Fruit fly (Drosophila melanogaster) whole organism, embryonic: ENCODE results near the gene CG17032.

Experiments used
- Aef1 ChIP-seq: fragments of 200-800 bp; sonication (Bioruptor generic); IDR thresholded peaks from 3 replicates; pipeline ENCODE4 v1.3.6; 2022; ENCODE audit warnings: missing biosample characterization, missing genetic modification characterization
- Asciz ChIP-seq: fragments of 200-800 bp; sonication (Bioruptor generic); optimal IDR thresholded peaks from 2 replicates; lab custom pipeline; 2017; ENCODE audit warnings: missing biosample characterization, mild to moderate bottlenecking, missing genetic modification characterization, missing genetic modification reagents
- CG10431 ChIP-seq: fragments of 200-800 bp; sonication (Bioruptor generic); optimal IDR thresholded peaks from 3 replicates; lab custom pipeline; 2018; ENCODE audit warnings: missing biosample characterization, mild to moderate bottlenecking, missing genetic modification characterization
- CG11247 ChIP-seq: fragments of 200-800 bp; sonication (Bioruptor generic); IDR thresholded peaks from 2 replicates; pipeline ENCODE4 v1.3.6; 2022; ENCODE audit warnings: missing biosample characterization, missing genetic modification characterization
- CG11696 ChIP-seq: fragments of 200-800 bp; sonication (Bioruptor generic); IDR thresholded peaks from 2 replicates; pipeline ENCODE4 v1.3.6; 2022; ENCODE audit warnings: missing biosample characterization, missing genetic modification characterization
- CG12219 ChIP-seq: fragments of 200-800 bp; sonication (Bioruptor generic); optimal IDR thresholded peaks from 3 replicates; lab custom pipeline; 2018; ENCODE audit warnings: missing biosample characterization, mild to moderate bottlenecking, missing genetic modification characterization
- CG12942 ChIP-seq: fragments of 200-800 bp; sonication (Bioruptor generic); optimal IDR thresholded peaks from 3 replicates; lab custom pipeline; 2016; ENCODE audit warnings: missing biosample characterization, missing genetic modification characterization
- CG13624 ChIP-seq: fragments of 200-800 bp; sonication (Bioruptor generic); optimal IDR thresholded peaks from 2 replicates; lab custom pipeline; 2016; ENCODE audit warnings: missing biosample characterization, missing genetic modification characterization
- CG15514 ChIP-seq: fragments of 200-800 bp; sonication (Bioruptor generic); optimal IDR thresholded peaks from 3 replicates; lab custom pipeline; 2017; ENCODE audit warnings: missing biosample characterization, missing genetic modification characterization, mild to moderate bottlenecking, moderate library complexity, missing genetic modification reagents
- CG1602 ChIP-seq: fragments of 200-800 bp; sonication (Bioruptor generic); optimal IDR thresholded peaks from 3 replicates; lab custom pipeline; 2016; ENCODE audit warnings: missing biosample characterization, missing genetic modification characterization
- CG1603 ChIP-seq: fragments of 200-800 bp; sonication (Bioruptor generic); optimal IDR thresholded peaks from 2 replicates; lab custom pipeline; 2019; ENCODE audit warnings: missing biosample characterization, mild to moderate bottlenecking, missing genetic modification characterization, moderate library complexity
- CG16815 ChIP-seq: fragments of 200-800 bp; sonication (Bioruptor generic); optimal IDR thresholded peaks from 3 replicates; lab custom pipeline; 2017; ENCODE audit warnings: missing biosample characterization, mild to moderate bottlenecking, missing genetic modification characterization
- CG17568 ChIP-seq: fragments of 200-800 bp; sonication (Bioruptor generic); optimal IDR thresholded peaks from 2 replicates; lab custom pipeline; 2018; ENCODE audit warnings: missing biosample characterization, mild to moderate bottlenecking, missing genetic modification characterization, moderate library complexity
- CG1832 ChIP-seq: fragments of 200-800 bp; sonication (Bioruptor generic); optimal IDR thresholded peaks from 2 replicates; lab custom pipeline; 2017; ENCODE audit warnings: missing biosample characterization, mild to moderate bottlenecking, missing genetic modification characterization, inconsistent platforms
- CG2116 ChIP-seq: fragments of 200-800 bp; sonication (Bioruptor generic); optimal IDR thresholded peaks from 3 replicates; lab custom pipeline; 2018; ENCODE audit warnings: missing biosample characterization, mild to moderate bottlenecking, missing genetic modification characterization
- CG3065 ChIP-seq: fragments of 200-800 bp; sonication (Bioruptor generic); optimal IDR thresholded peaks from 2 replicates; lab custom pipeline; 2016; ENCODE audit warnings: missing biosample characterization, missing genetic modification characterization
- CG32767 ChIP-seq: fragments of 200-800 bp; sonication (Bioruptor generic); IDR thresholded peaks from 2 replicates; pipeline ENCODE4 v1.3.6; 2022; ENCODE audit warnings: missing biosample characterization, missing genetic modification characterization
- CG4360 ChIP-seq: fragments of 200-800 bp; sonication (Bioruptor generic); IDR thresholded peaks from 2 replicates; pipeline ENCODE4 v1.3.6; 2022; ENCODE audit warnings: missing biosample characterization, missing genetic modification characterization
- CG6689 ChIP-seq: fragments of 200-800 bp; sonication (Bioruptor generic); IDR thresholded peaks from 2 replicates; pipeline ENCODE4 v1.3.6; 2022; ENCODE audit warnings: missing biosample characterization, missing genetic modification characterization
- CG7786 ChIP-seq: fragments of 200-800 bp; sonication (Bioruptor generic); optimal IDR thresholded peaks from 2 replicates; lab custom pipeline; 2016; ENCODE audit warnings: missing biosample characterization, missing genetic modification characterization
- CG7987 ChIP-seq: fragments of 200-800 bp; sonication (Bioruptor generic); optimal IDR thresholded peaks from 2 replicates; lab custom pipeline; 2018; ENCODE audit warnings: missing biosample characterization, mild to moderate bottlenecking, missing genetic modification characterization, moderate library complexity
- CG8765 ChIP-seq: fragments of 200-800 bp; sonication (Bioruptor generic); IDR thresholded peaks from 2 replicates; pipeline ENCODE4 v1.3.6; 2022; ENCODE audit warnings: missing biosample characterization, missing genetic modification characterization
- CG8924 ChIP-seq: fragments of 200-800 bp; optimal IDR thresholded peaks from 3 replicates; lab custom pipeline; 2019; ENCODE audit warnings: missing biosample characterization, mild to moderate bottlenecking, missing genetic modification characterization, moderate library complexity
- CoRest ChIP-seq: fragments of 200-800 bp; sonication (Bioruptor generic); optimal IDR thresholded peaks from 3 replicates; lab custom pipeline; 2018; ENCODE audit warnings: missing biosample characterization, mild to moderate bottlenecking, missing genetic modification characterization, moderate library complexity
- D ChIP-seq, 2 experiments: fragments of 200-800 bp in 1 of 2; fragments of >200 bp in 1 of 2; sonication (Bioruptor generic) in 1 of 2; optimal IDR thresholded peaks; 2 replicates in 1 of 2; 3 replicates in 1 of 2; lab custom pipeline; 2017; ENCODE audit warnings: mild to moderate bottlenecking in 1 of 2, missing biosample characterization in 1 of 2, missing genetic modification characterization in 1 of 2, missing genetic modification reagents in 1 of 2
- Doc3 ChIP-seq: fragments of 200-800 bp; sonication (Bioruptor generic); IDR thresholded peaks from 3 replicates; pipeline ENCODE4 v1.3.6; 2022; ENCODE audit warnings: missing biosample characterization, missing genetic modification characterization; ENCODE audit not compliant: partially characterized antibody
- Dp ChIP-seq: fragments of 200-800 bp; sonication (Bioruptor generic); optimal IDR thresholded peaks from 2 replicates; lab custom pipeline; 2018; ENCODE audit warnings: missing biosample characterization, mild to moderate bottlenecking, missing genetic modification characterization, moderate library complexity
- Hey ChIP-seq: fragments of 200-800 bp; sonication (Bioruptor generic); optimal IDR thresholded peaks from 3 replicates; lab custom pipeline; 2018; ENCODE audit warnings: missing biosample characterization, mild to moderate bottlenecking, missing genetic modification characterization
- Hr51 ChIP-seq, 2 experiments: fragments of 200-800 bp; sonication (Bioruptor generic); optimal IDR thresholded peaks; 2 replicates in 1 of 2; 3 replicates in 1 of 2; lab custom pipeline; 2016 to 2018; ENCODE audit warnings: missing biosample characterization in 2 of 2, missing genetic modification characterization in 2 of 2, mild to moderate bottlenecking in 1 of 2, moderate library complexity in 1 of 2
- Max ChIP-seq: fragments of 200-800 bp; sonication (Bioruptor generic); optimal IDR thresholded peaks from 2 replicates; lab custom pipeline; 2016; ENCODE audit warnings: missing biosample characterization, mild to moderate bottlenecking, missing genetic modification characterization
- NC2β ChIP-seq: fragments of 200-800 bp; sonication (Bioruptor generic); optimal IDR thresholded peaks from 2 replicates; lab custom pipeline; 2016; ENCODE audit warnings: missing biosample characterization, missing genetic modification characterization
- NFAT ChIP-seq: fragments of 200-800 bp; sonication (Bioruptor generic); IDR thresholded peaks from 2 replicates; pipeline ENCODE4 v1.3.6; 2022; ENCODE audit warnings: missing biosample characterization, missing genetic modification characterization
- Sry-δ ChIP-seq: fragments of 200-800 bp; sonication (Bioruptor generic); optimal IDR thresholded peaks from 2 replicates; lab custom pipeline; 2016; ENCODE audit warnings: missing biosample characterization, missing genetic modification characterization
- ash1 ChIP-seq: fragments of 200-800 bp; sonication (Bioruptor generic); optimal IDR thresholded peaks from 2 replicates; lab custom pipeline; 2018; ENCODE audit warnings: missing biosample characterization, mild to moderate bottlenecking, missing genetic modification characterization
- cato ChIP-seq: fragments of 200-800 bp; sonication (Bioruptor generic); optimal IDR thresholded peaks from 2 replicates; lab custom pipeline; 2016; ENCODE audit warnings: missing biosample characterization, missing genetic modification characterization, borderline replicate concordance
- cg ChIP-seq: fragments of 200-800 bp; sonication (Bioruptor generic); optimal IDR thresholded peaks from 3 replicates; lab custom pipeline; 2019; ENCODE audit warnings: missing biosample characterization, mild to moderate bottlenecking, missing genetic modification characterization, moderate library complexity
- ci ChIP-seq: fragments of 200-800 bp; sonication (Bioruptor generic); IDR thresholded peaks from 3 replicates; pipeline ENCODE4 v1.3.6; 2022; ENCODE audit warnings: missing biosample characterization, missing genetic modification characterization
- danr ChIP-seq: fragments of 200-800 bp; sonication (Bioruptor generic); IDR thresholded peaks from 2 replicates; pipeline ENCODE4 v1.3.6; 2022; ENCODE audit warnings: missing biosample characterization, missing genetic modification characterization
- disco-r ChIP-seq: fragments of 200-800 bp; sonication (Bioruptor generic); optimal IDR thresholded peaks from 2 replicates; lab custom pipeline; 2016; ENCODE audit warnings: missing biosample characterization, missing genetic modification characterization
- fru ChIP-seq: fragments of >200 bp; optimal IDR thresholded peaks from 2 replicates; lab custom pipeline; 2017
- gem ChIP-seq: fragments of 200-800 bp; sonication (Bioruptor generic); optimal IDR thresholded peaks from 2 replicates; lab custom pipeline; 2019; ENCODE audit warnings: missing biosample characterization, mild to moderate bottlenecking, missing genetic modification characterization, moderate library complexity
- kah ChIP-seq: fragments of 200-800 bp; sonication (Bioruptor generic); optimal IDR thresholded peaks from 2 replicates; lab custom pipeline; 2018; ENCODE audit warnings: missing biosample characterization, mild to moderate bottlenecking, missing genetic modification characterization
- mirr ChIP-seq: fragments of 200-800 bp; sonication (Bioruptor generic); optimal IDR thresholded peaks from 3 replicates; lab custom pipeline; 2018; ENCODE audit warnings: missing biosample characterization, mild to moderate bottlenecking, missing genetic modification characterization
- oc ChIP-seq: fragments of 200-800 bp; sonication (Bioruptor generic); optimal IDR thresholded peaks from 2 replicates; lab custom pipeline; 2018; ENCODE audit warnings: missing biosample characterization, mild to moderate bottlenecking, missing genetic modification characterization, moderate library complexity
- otp ChIP-seq: fragments of 200-800 bp; sonication (Bioruptor generic); IDR thresholded peaks from 3 replicates; pipeline ENCODE4, ENCODE4 v1.3.6; 2022; ENCODE audit warnings: missing biosample characterization, missing genetic modification characterization
- ro ChIP-seq: fragments of 200-800 bp; sonication (Bioruptor generic); IDR thresholded peaks from 2 replicates; pipeline ENCODE4 v1.3.6; 2022; ENCODE audit warnings: missing biosample characterization, missing genetic modification characterization
- row ChIP-seq: fragments of 200-800 bp; sonication (Bioruptor generic); IDR thresholded peaks from 3 replicates; pipeline ENCODE4 v1.3.6; 2022; ENCODE audit warnings: missing biosample characterization, missing genetic modification characterization
- sqz ChIP-seq: fragments of 200-800 bp; sonication (Bioruptor generic); optimal IDR thresholded peaks from 3 replicates; lab custom pipeline; 2018; ENCODE audit warnings: missing biosample characterization, mild to moderate bottlenecking, missing genetic modification characterization
- tin ChIP-seq: fragments of 200-800 bp; sonication (Bioruptor generic); optimal IDR thresholded peaks from 3 replicates; lab custom pipeline; 2016; ENCODE audit warnings: missing biosample characterization, missing genetic modification characterization

The CG17032 gene

DNA sequence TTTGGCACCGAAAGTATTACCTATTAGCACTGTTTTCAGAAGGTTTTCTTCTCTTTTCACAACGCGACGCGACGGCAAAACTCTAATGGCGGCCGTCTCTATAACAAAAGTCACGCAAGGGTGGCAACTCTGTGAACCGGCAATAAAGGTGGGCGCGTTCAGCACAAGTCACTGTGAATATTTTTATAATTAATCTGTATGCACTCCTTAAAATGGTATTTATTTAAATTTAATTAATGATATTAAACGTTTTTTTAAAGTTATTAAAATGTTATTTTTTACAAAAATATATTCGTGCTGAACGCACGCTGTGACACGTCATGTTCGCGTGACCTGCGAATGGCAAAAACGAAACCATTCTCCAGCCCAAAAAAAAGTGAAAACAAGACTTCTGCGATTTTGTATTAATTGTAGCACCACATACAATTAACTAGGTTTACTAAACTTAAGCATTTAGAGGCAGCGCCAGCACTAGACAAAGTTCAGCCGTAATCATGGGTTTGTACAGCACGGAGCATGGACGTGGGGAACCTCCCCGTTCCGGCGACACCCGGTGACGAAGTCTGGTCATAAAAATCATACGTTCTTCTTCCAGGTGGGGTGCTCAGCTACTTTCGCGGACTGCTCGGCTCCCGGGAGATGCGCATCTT is 24.3 kb downstream of the CG17032 start, which contains the start of the genes brm and Arl1 (continued):
- TF ChIP-seq row (GFP tag; lab: Robert Waterston, UW) (peak; percentile 100), CG11696 (peak; percentile 94), CG8924 (tag; lab: Kevin White, UChicago) (peak; percentile 98), CG1832 (GFP tag; lab: Kevin White, UChicago) (no peak), Hey (tag; lab: Kevin White, UChicago) (peak; percentile 89), CG12219 (GFP tag; lab: Kevin White, UChicago) (peak; percentile 90), cg (GFP tag; lab: Kevin White, UChicago) (no peak), oc (tag; lab: Kevin White, UChicago) (peak; percentile 96), Max (GFP tag; lab: Kevin White, UChicago) (peak; percentile 98), mirr (GFP tag; lab: Kevin White, UChicago) (peak; percentile 97), CG8765 (GFP tag; lab: Robert Waterston, UW) (peak; percentile 98), CG4360 (GFP tag; lab: Robert Waterston, UW) (peak; percentile 85), NFAT (peak; percentile 99), sqz (GFP tag; lab: Kevin White, UChicago) (peak; percentile 98), CG16815 (peak; percentile 97), cato (GFP tag; lab: Kevin White, UChicago) (peak; percentile 96), otp (GFP tag; lab: Robert Waterston, UW) (peak; percentile 98), CG7987 (GFP tag; lab: Kevin White, UChicago) (peak; percentile 96), ro (GFP tag; lab: Robert Waterston, UW) (peak; percentile 97), CG3065 (GFP tag; lab: Kevin White, UChicago) (peak; percentile 93), fru (no peak), CG1603 (no peak), disco-r (peak; percentile 15), Doc3 (GFP tag; lab: Robert Waterston, UW) (no peak), ci (GFP tag; lab: Robert Waterston, UW) (peak; percentile 99), ash1 (GFP tag; lab: Kevin White, UChicago) (peak; percentile 93), tin (GFP tag; lab: Kevin White, UChicago) (peak; percentile 98), CG7786 (GFP tag; lab: Kevin White, UChicago) (peak; percentile 86), CG13624 (GFP tag; lab: Kevin White, UChicago) (peak; percentile 91), Sry-δ (peak; percentile 63), CG32767 (peak; percentile 99), D (optimal IDR thresholded peaks at IDR 0.05; lab: Kevin White, UChicago) (no peak), D (GFP tag; optimal IDR thresholded peaks at IDR 0.05; lab: Kevin White, UChicago) (peak; percentile 97), gem (tag; lab: Kevin White, UChicago) (peak; percentile 99), CG1602 (GFP tag; lab: Kevin White, UChicago) (peak; percentile 98), CG17568 (GFP tag; lab: Kevin White, UChicago) (no peak), kah (GFP tag; lab: Kevin White, UChicago) (peak; percentile 92), CG6689 (GFP tag; lab: Robert Waterston, UW) (peak; percentile 99), NC2β (GFP tag; lab: Kevin White, UChicago) (peak; percentile 71), Asciz (GFP tag; lab: Kevin White, UChicago) (peak; percentile 92), CG11247 (GFP tag; lab: Robert Waterston, UW) (peak; percentile 99), Dp (GFP tag; lab: Kevin White, UChicago) (peak; percentile 40), CoRest (peak; percentile 99), danr (GFP tag; lab: Robert Waterston, UW) (peak; percentile 98), CG15514 (GFP tag; lab: Kevin White, UChicago) (peak; percentile 94), Hr51 (GFP tag; optimal IDR thresholded peaks at IDR 0.05; lab: Kevin White, UChicago) (peak; percentile 94 to 97), Aef1 (GFP tag; lab: Robert Waterston, UW) (peak; percentile 99), CG12942 (GFP tag; lab: Kevin White, UChicago) (peak; percentile 98), CG10431 (peak; percentile 92), CG2116 (GFP tag; lab: Kevin White, UChicago) (peak; percentile 87)
